Worm (Caenorhabditis elegans) whole organism, L1 larva: ENCODE measurements around the gene nspc-9.
A peak's percentile ranks its signal among the peaks of the same experiment; 100 is the strongest.

Experiments used
- C16A3.4 ChIP-seq: fragments of 150-350 bp; optimal IDR thresholded peaks from 2 replicates; lab custom pipeline; 2014; ENCODE audit warnings: missing biosample characterization, missing genetic modification characterization
- C34B4.2 ChIP-seq: sonication (generic microtip); optimal IDR thresholded peaks from 2 replicates; lab custom pipeline; 2017; ENCODE audit warnings: mild to moderate bottlenecking, missing genetic modification characterization, missing compliant biosample characterization
- aha-1 ChIP-seq: fragments of 150-350 bp; optimal IDR thresholded peaks from 2 replicates; lab custom pipeline; 2014; ENCODE audit warnings: missing biosample characterization, missing genetic modification characterization
- ces-1 ChIP-seq: fragments of 150-350 bp; optimal IDR thresholded peaks from 2 replicates; lab custom pipeline; 2014; ENCODE audit warnings: missing biosample characterization, missing genetic modification reagents, missing genetic modification characterization
- dpl-1 ChIP-seq, 3 experiments: fragments of 150-350 bp in 2 of 3; sonication (generic microtip) in 1 of 3; optimal IDR thresholded peaks; 2 replicates each; lab custom pipeline; 2014 to 2017; ENCODE audit warnings: missing biosample characterization in 3 of 3, missing genetic modification characterization in 3 of 3, missing genetic modification reagents in 3 of 3
- efl-1 ChIP-seq, 4 experiments: fragments of 150-350 bp; optimal IDR thresholded peaks in 3 of 4; peaks in 1 of 4; 1 replicate in 1 of 4; 2 replicates in 3 of 4; lab custom pipeline; 2014; ENCODE audit warnings: missing biosample characterization in 2 of 4, missing genetic modification characterization in 2 of 4, missing genetic modification reagents in 2 of 4
- efl-3 ChIP-seq: fragments of 200-800 bp; sonication (Bioruptor generic); optimal IDR thresholded peaks from 2 replicates; lab custom pipeline; 2018; ENCODE audit warnings: mild to moderate bottlenecking, missing genetic modification characterization, missing compliant biosample characterization
- elt-3 ChIP-seq, 6 experiments: fragments of 150-350 bp in 1 of 6; sonication (generic microtip); optimal IDR thresholded peaks; 2 replicates each; lab custom pipeline; 2017 to 2018; ENCODE audit warnings: missing biosample characterization in 6 of 6, missing genetic modification characterization in 6 of 6, inconsistent platforms in 1 of 6
- ets-5 ChIP-seq: fragments of 200-800 bp; sonication (Bioruptor generic); IDR thresholded peaks from 2 replicates; pipeline ENCODE4 v1.3.6; 2022; ENCODE audit warnings: missing genetic modification characterization, missing compliant biosample characterization
- fkh-8 ChIP-seq: sonication (generic microtip); optimal IDR thresholded peaks from 2 replicates; lab custom pipeline; 2016; ENCODE audit warnings: mild to moderate bottlenecking, missing genetic modification characterization, missing compliant biosample characterization
- fos-1 ChIP-seq: fragments of 150-350 bp; optimal IDR thresholded peaks from 2 replicates; lab custom pipeline; 2014; ENCODE audit warnings: missing biosample characterization, missing genetic modification characterization
- grh-1 ChIP-seq: fragments of 200-800 bp; sonication (Bioruptor generic); IDR thresholded peaks from 2 replicates; pipeline ENCODE4 v1.3.6; 2022; ENCODE audit warnings: missing genetic modification reagents, missing genetic modification characterization, missing compliant biosample characterization
- hlh-4 ChIP-seq: sonication (generic microtip); optimal IDR thresholded peaks from 2 replicates; lab custom pipeline; 2016; ENCODE audit warnings: mild to moderate bottlenecking, missing genetic modification characterization, missing compliant biosample characterization
- hpl-2 ChIP-seq: fragments of 150-350 bp; optimal IDR thresholded peaks from 2 replicates; lab custom pipeline; 2014; ENCODE audit warnings: missing biosample characterization, missing genetic modification reagents, missing genetic modification characterization
- irx-1 ChIP-seq: sonication (generic microtip); optimal IDR thresholded peaks from 2 replicates; lab custom pipeline; 2016; ENCODE audit warnings: missing genetic modification characterization, missing compliant biosample characterization
- lin-15B ChIP-seq: fragments of 150-350 bp; sonication (generic microtip); optimal IDR thresholded peaks from 3 replicates; lab custom pipeline; 2014; ENCODE audit warnings: missing biosample characterization, missing genetic modification characterization
- lsy-2 ChIP-seq, 2 experiments: fragments of 150-350 bp; optimal IDR thresholded peaks; 2 replicates each; lab custom pipeline; 2014; ENCODE audit warnings: missing biosample characterization in 2 of 2, missing genetic modification characterization in 2 of 2
- mdl-1 ChIP-seq, 2 experiments: fragments of 150-350 bp; optimal IDR thresholded peaks; 2 replicates each; lab custom pipeline; 2014 to 2017; ENCODE audit warnings: missing biosample characterization in 2 of 2, missing genetic modification characterization in 2 of 2, inconsistent platforms in 1 of 2
- mef-2 ChIP-seq: fragments of 150-350 bp; optimal IDR thresholded peaks from 2 replicates; lab custom pipeline; 2014; ENCODE audit warnings: missing biosample characterization, missing genetic modification characterization
- mep-1 ChIP-seq: fragments of 150-350 bp; optimal IDR thresholded peaks from 2 replicates; lab custom pipeline; 2014; ENCODE audit warnings: missing biosample characterization, missing genetic modification characterization
- nhr-11 ChIP-seq: fragments of 150-350 bp; optimal IDR thresholded peaks from 2 replicates; lab custom pipeline; 2014; ENCODE audit warnings: missing biosample characterization, missing genetic modification characterization
- nhr-12 ChIP-seq: sonication (generic microtip); optimal IDR thresholded peaks from 2 replicates; lab custom pipeline; 2017; ENCODE audit warnings: missing biosample characterization, missing genetic modification characterization
- nhr-19 ChIP-seq: fragments of 200-800 bp; sonication (Bioruptor generic); conservative IDR thresholded peaks from 2 replicates; pipeline ENCODE4 v1.3.6; 2022; ENCODE audit warnings: missing genetic modification characterization, missing compliant biosample characterization
- nhr-20 ChIP-seq: sonication (generic microtip); optimal IDR thresholded peaks from 2 replicates; lab custom pipeline; 2016; ENCODE audit warnings: mild to moderate bottlenecking, missing genetic modification characterization, missing compliant biosample characterization
- nhr-237 ChIP-seq: fragments of 150-350 bp; optimal IDR thresholded peaks from 2 replicates; lab custom pipeline; 2014; ENCODE audit warnings: missing biosample characterization, missing genetic modification characterization
- nhr-28 ChIP-seq: fragments of 150-350 bp; optimal IDR thresholded peaks from 2 replicates; lab custom pipeline; 2014; ENCODE audit warnings: missing biosample characterization, missing genetic modification characterization
- nhr-71 ChIP-seq: sonication (generic microtip); optimal IDR thresholded peaks from 2 replicates; lab custom pipeline; 2016; ENCODE audit warnings: mild to moderate bottlenecking, missing genetic modification characterization, moderate library complexity, missing compliant biosample characterization
- nhr-76 ChIP-seq: sonication (generic microtip); optimal IDR thresholded peaks from 2 replicates; lab custom pipeline; 2017; ENCODE audit warnings: missing biosample characterization, missing genetic modification characterization
- rnt-1 ChIP-seq: sonication (generic microtip); optimal IDR thresholded peaks from 2 replicates; lab custom pipeline; 2016; ENCODE audit warnings: mild to moderate bottlenecking, missing genetic modification characterization, moderate library complexity, missing compliant biosample characterization
- skn-1 ChIP-seq: fragments of 150-350 bp; optimal IDR thresholded peaks from 2 replicates; lab custom pipeline; 2014; ENCODE audit warnings: missing biosample characterization, missing genetic modification characterization
- sptf-1 ChIP-seq: fragments of 150-350 bp; optimal IDR thresholded peaks from 2 replicates; lab custom pipeline; 2014; ENCODE audit warnings: missing biosample characterization, missing genetic modification characterization
- swsn-7 ChIP-seq: sonication (generic microtip); optimal IDR thresholded peaks from 2 replicates; lab custom pipeline; 2016; ENCODE audit warnings: missing genetic modification characterization, missing compliant biosample characterization
- tbx-2 ChIP-seq: sonication (generic microtip); optimal IDR thresholded peaks from 2 replicates; lab custom pipeline; 2016; ENCODE audit warnings: missing genetic modification characterization, missing compliant biosample characterization
- tlp-1 ChIP-seq: fragments of 150-350 bp; optimal IDR thresholded peaks from 2 replicates; lab custom pipeline; 2014; ENCODE audit warnings: missing biosample characterization, missing genetic modification characterization
- unc-86 ChIP-seq: sonication (generic microtip); optimal IDR thresholded peaks from 2 replicates; lab custom pipeline; 2016; ENCODE audit warnings: missing genetic modification characterization, missing compliant biosample characterization
- zag-1 ChIP-seq: fragments of 150-350 bp; optimal IDR thresholded peaks from 2 replicates; lab custom pipeline; 2014; ENCODE audit warnings: missing biosample characterization, missing genetic modification characterization
- ztf-11 ChIP-seq, 2 experiments: sonication (generic microtip); optimal IDR thresholded peaks; 2 replicates each; lab custom pipeline; 2016 to 2017; ENCODE audit warnings: missing genetic modification characterization in 2 of 2, missing biosample characterization in 1 of 2, missing compliant biosample characterization in 1 of 2
- ztf-4 ChIP-seq: fragments of 150-350 bp; optimal IDR thresholded peaks from 2 replicates; lab custom pipeline; 2014; ENCODE audit warnings: missing biosample characterization, missing genetic modification characterization

nspc-9 gene

DNA sequence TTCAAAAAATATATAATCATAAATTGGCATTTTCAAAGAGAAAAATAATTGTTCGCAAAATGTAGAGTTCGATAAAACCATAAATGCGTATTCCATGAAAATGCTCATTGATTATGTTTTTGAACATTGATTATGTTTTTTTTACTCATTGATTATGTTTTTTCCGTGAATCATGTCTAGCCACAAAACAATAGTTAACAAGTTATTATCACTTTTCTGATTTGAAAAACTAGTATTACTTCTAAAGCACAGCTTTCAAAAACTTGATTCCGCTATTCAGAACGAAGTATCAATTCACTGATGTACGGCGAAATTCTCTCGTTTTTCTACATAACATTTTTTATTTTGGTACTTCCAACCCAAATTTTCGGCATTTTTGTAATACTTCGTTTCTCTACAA lies 7.4 kb downstream of the nspc-9 start, which contains the start of gene srd-48:
srd-48 (plus strand) TSS at position 301 of the 400 bp plus-strand sequence.
- TF ChIP-seq tlp-1 (tag; lab: Kevin White, UChicago) (no peak), nhr-237 (tag; lab: Kevin White, UChicago) (no peak), hpl-2 (GFP tag; lab: Kevin White, UChicago) (no peak), nhr-12 (tag; lab: Kevin White, UChicago) (no peak), zag-1 (tag; lab: Kevin White, UChicago) (no peak), aha-1 (tag; lab: Kevin White, UChicago) (no peak), dpl-1 (GFP tag; optimal IDR thresholded peaks at IDR 0.05; lab: Kevin White, UChicago) (no peak), irx-1 (tag; lab: Kevin White, UChicago) (no peak), tbx-2 (tag; lab: Kevin White, UChicago) (no peak)

- TF ChIP-seq mef-2 (no peak), mep-1 (tag; lab: Kevin White, UChicago) (no peak), nhr-19 (GFP tag; lab: Robert Waterston, UW) (no peak), fos-1 (tag; lab: Kevin White, UChicago) (no peak), skn-1 (tag; lab: Kevin White, UChicago) (no peak), nhr-237 (tag; lab: Kevin White, UChicago) (no peak), efl-3 (GFP tag; lab: Kevin White, UChicago) (no peak), efl-1 (optimal IDR thresholded peaks at IDR 0.05; lab: Kevin White, UChicago) (no peak), efl-1 (GFP tag; optimal IDR thresholded peaks at IDR 0.05 in 1 of 2; lab: Kevin White, UChicago) (peak in 1 of 2 experiments; percentile 70)
These were observed 9.7 kb downstream of the nspc-9 start, which contains the start of gene srd-47 for ce11 chrX:12333479-12333878. Gene srd-47 (plus strand): TSS chrX:12333642.

DNA sequence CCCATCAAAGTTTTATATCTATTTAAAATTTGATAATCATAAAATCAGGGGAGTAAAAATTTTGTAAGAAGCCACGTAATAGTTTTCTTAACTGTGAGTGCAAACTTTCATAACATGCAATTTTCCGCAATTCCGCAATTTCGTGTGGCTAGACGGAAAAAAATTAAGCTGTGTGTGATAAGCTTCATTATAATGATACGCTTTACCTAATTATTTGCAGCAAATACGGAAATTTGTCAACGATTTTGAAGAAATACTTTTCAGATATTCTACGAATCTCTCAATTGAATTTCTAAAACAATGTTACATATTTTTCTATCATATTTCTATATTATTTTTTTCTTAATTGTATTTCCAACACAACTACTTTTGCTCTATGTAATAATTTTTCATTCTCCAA lies 11.4 kb downstream of the nspc-9 start, which contains the start of gene srd-46:
srd-46 (plus strand) TSS at position 301 of the 400 bp plus-strand sequence.
- TF ChIP-seq nhr-20 (tag; lab: Kevin White, UChicago) (no peak), nhr-71 (tag; lab: Kevin White, UChicago) (peak; percentile 18), C34B4.2 (tag; lab: Kevin White, UChicago) (no peak), nhr-237 (tag; lab: Kevin White, UChicago) (no peak), unc-86 (tag; lab: Kevin White, UChicago) (no peak), tbx-2 (tag; lab: Kevin White, UChicago) (no peak), nhr-11 (tag; lab: Kevin White, UChicago) (no peak), sptf-1 (tag; lab: Kevin White, UChicago) (no peak)
- TF ChIP-seq, all 84 proteins: peak for 1

DNA sequence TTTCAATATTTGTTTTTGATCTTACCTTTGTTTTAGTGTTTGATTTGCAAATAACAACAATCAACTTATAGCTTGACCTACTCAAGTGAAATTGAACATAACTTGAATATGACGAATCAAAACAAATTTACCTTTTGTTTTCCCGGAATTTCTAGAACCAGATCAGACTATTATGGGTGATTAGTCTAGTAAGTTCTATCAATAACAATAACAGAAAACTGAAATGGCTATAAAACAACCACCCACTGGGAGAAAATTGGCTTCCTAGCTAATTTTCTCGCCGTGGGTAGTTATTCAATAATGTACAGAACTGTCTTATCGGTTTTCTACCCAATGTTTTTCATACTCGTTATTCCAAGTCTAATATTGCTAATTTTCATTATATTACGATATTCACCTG lies 14.5 kb downstream of the nspc-9 start, which contains the start of gene srd-45:
srd-45 (plus strand) TSS at position 301 of the 400 bp plus-strand sequence.
- TF ChIP-seq ces-1 (no peak), nhr-20 (tag; lab: Kevin White, UChicago) (no peak), lin-15B (tag; lab: Kevin White, UChicago) (no peak), ets-5 (GFP tag; lab: Robert Waterston, UW) (no peak), fos-1 (tag; lab: Kevin White, UChicago) (no peak)

DNA sequence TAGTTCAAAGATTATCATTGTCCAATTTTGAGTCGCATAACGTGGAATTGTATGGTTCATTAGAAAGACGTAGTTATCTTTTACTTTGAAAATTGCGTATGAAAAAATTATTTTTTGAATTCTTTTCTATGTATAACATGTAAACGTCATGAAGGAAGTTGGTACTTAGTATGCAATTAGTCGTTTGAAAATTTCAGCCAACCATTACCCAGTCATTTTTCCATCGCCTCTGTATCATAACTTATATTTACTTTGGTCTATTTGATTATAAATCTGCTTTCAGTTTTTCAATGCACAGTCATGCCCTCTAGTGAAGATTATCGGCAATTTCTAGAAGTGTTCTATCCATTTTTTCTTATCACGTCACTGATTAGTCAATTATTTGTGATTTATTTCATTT lies 16.8 kb downstream of the nspc-9 start, which contains the start of gene srd-41:
srd-41 (plus strand) TSS at position 301 of the 400 bp plus-strand sequence.
- TF ChIP-seq ztf-11 (tag; optimal IDR thresholded peaks at IDR 0.05; lab: Kevin White, UChicago) = no peak
- no peak for TF ChIP-seq dpl-1 (GFP tag; optimal IDR thresholded peaks at IDR 0.05; lab: Kevin White, UChicago)
- TF ChIP-seq elt-3 (tag; optimal IDR thresholded peaks at IDR 0.05; lab: Kevin White, UChicago) = no peak
- no peak for TF ChIP-seq zag-1 (tag; lab: Kevin White, UChicago)
- no peak for TF ChIP-seq C16A3.4
- no peak for TF ChIP-seq ces-1
- no peak for TF ChIP-seq ztf-4
- no peak for TF ChIP-seq mdl-1 (tag; optimal IDR thresholded peaks at IDR 0.05; lab: Kevin White, UChicago)
- no peak for TF ChIP-seq rnt-1 (tag; lab: Kevin White, UChicago)

DNA sequence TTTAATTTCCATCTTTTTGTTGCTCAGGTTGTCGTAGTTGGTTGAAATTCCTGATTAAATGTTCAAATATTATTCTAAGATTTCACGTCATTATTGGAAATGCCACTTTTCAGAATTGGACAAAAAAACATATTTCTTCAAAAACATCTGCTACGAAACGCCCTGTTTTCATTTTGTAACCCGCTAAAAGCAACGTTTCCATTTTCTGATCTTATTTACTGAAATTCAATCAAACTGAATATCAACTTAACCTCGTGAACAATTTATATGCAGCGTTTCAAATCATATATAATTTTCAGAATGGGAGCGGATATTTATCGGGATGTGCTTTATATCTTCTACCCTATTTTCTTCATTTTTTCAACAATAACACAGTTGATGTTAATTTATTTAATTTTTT lies 19.7 kb downstream of the nspc-9 start, which contains the start of gene srd-40:
srd-40 (plus strand) TSS at position 301 of the 400 bp plus-strand sequence.
- TF ChIP-seq lsy-2 (tag; optimal IDR thresholded peaks at IDR 0.05; lab: Kevin White, UChicago) (no peak), ztf-4 (no peak), hlh-4 (tag; lab: Kevin White, UChicago) (peak; percentile 19), grh-1 (no peak), efl-3 (GFP tag; lab: Kevin White, UChicago) (no peak), nhr-28 (tag; lab: Kevin White, UChicago) (no peak), nhr-76 (tag; lab: Kevin White, UChicago) (no peak), swsn-7 (tag; lab: Kevin White, UChicago) (no peak), fkh-8 (peak; percentile 44)
